Fruit fly (Drosophila melanogaster): ENCODE data around the gene CecC.

Gene CecC

DNA sequence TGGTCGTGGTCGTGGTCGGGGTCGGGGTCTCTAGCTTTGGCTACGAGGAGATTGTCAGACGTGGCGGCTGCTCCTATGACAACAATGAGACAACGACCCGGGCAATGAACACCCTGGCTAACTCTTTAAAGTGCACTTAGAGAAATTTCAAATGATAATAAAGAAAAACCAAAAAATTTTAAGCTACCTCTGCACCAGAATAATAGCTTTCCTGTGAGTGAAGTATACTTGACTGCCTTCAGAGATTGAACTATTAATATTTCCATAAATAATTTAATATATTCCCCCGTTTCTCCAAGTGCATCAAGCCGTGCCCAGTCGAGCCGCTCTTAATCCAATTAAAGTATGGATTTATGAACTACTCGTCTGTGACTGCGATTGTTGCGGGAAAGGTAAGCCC, 47.4 kb downstream of the CecC start (continued):
- no peak for TF ChIP-seq CG34224 (GFP tag; IDR thresholded peaks at IDR 0.05; ENCODE audit: partially characterized antibody)
- TF ChIP-seq Ravus (GFP tag; IDR thresholded peaks at IDR 0.05) = no peak
- 0 out of 2 replicates have a peak, but pooled peaks have one; percentile 12 for TF ChIP-seq CG3847 (GFP tag; IDR thresholded peaks at IDR 0.05)
- no peak for TF ChIP-seq fd64A (GFP tag; optimal IDR thresholded peaks at IDR 0.05)
- TF ChIP-seq bbx (GFP tag; IDR thresholded peaks at IDR 0.05; ENCODE audit: partially characterized antibody) = no peak
- peak; percentile 13 for TF ChIP-seq az2 (GFP tag; optimal IDR thresholded peaks at IDR 0.05)
- peak; percentile 36 for TF ChIP-seq grau (tag; optimal IDR thresholded peaks at IDR 0.05)
- peak; percentile 29; the same call in 1 of the 2 replicates for TF ChIP-seq Ptx1 (GFP tag; IDR thresholded peaks at IDR 0.05)
- TF ChIP-seq Spps (tag; optimal IDR thresholded peaks at IDR 0.05) = peak; percentile 51
- peak; percentile 32; the same call in 1 of the 3 replicates for TF ChIP-seq CG7357 (GFP tag; IDR thresholded peaks at IDR 0.05)
- TF ChIP-seq gt (GFP tag; IDR thresholded peaks at IDR 0.05) = no peak
- TF ChIP-seq CG3726 (GFP tag; IDR thresholded peaks at IDR 0.05) = no peak
- TF ChIP-seq Hr3 (GFP tag; optimal IDR thresholded peaks at IDR 0.05) = peak; percentile 22
- TF ChIP-seq nerfin-1 (tag; optimal IDR thresholded peaks at IDR 0.05) = no peak
- TF ChIP-seq Chrac-16 (GFP tag; optimal IDR thresholded peaks at IDR 0.05) = peak; percentile 35
- peak; percentile 41 for TF ChIP-seq CoRest (tag; optimal IDR thresholded peaks at IDR 0.05)
- TF ChIP-seq CG13296 (GFP tag; optimal IDR thresholded peaks at IDR 0.05) = no peak
- TF ChIP-seq lab (GFP tag; optimal IDR thresholded peaks at IDR 0.05) = no peak
- peak in 1 of 2 experiments; percentile 25 for TF ChIP-seq Hr51 (GFP tag; optimal IDR thresholded peaks at IDR 0.05)
- TF ChIP-seq CG8765 (GFP tag; IDR thresholded peaks at IDR 0.05) = peak; percentile 23; the same call in 1 of the 2 replicates
- no peak for TF ChIP-seq sna (GFP tag; IDR thresholded peaks at IDR 0.05; ENCODE audit: partially characterized antibody)
- TF ChIP-seq CG1603 (tag; optimal IDR thresholded peaks at IDR 0.05) = peak; percentile 50
- TF ChIP-seq CG9727 (GFP tag; optimal IDR thresholded peaks at IDR 0.05) = peak; percentile 62
- no peak for TF ChIP-seq CG15073 (GFP tag; optimal IDR thresholded peaks at IDR 0.05)
- TF ChIP-seq vvl (GFP tag; IDR thresholded peaks at IDR 0.05) = peak; percentile 62
- peak; percentile 19 for TF ChIP-seq tin (GFP tag; optimal IDR thresholded peaks at IDR 0.05)

DNA sequence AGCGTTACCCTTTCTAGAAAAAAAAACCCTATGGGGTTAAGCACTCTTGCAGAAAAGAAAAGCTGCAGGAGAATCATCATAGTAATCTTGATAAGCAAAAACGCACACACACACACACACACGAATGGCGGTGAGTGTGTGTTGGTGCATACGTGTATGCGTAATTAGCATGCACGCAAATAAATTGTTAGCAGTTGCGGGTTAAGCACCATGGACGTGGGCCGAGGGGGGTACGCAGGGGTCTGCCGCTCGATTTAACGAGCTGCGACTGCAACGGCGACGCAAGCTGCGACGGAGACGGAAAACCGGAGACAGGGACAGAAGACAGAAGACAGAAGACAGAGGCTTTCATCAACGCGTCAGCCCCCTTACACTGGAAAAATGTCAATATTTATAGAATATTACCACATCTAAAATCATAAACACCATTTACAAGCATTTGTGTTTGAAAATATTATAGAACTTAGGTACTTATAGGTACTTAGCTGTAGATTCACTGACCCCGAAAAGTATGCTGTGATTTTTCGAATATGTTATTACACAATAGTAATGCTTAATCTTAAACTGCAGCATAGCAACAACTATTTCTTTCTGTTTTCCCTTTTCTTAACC, 48.5 kb downstream of the CecC start:
- TF ChIP-seq Pdp1 (GFP tag; optimal IDR thresholded peaks at IDR 0.05) (peak in 1 of 2 experiments; percentile 37), Jarid2 (GFP tag; optimal IDR thresholded peaks at IDR 0.05) (no peak), crol (GFP tag; IDR thresholded peaks at IDR 0.05) (peak; percentile 43), CG17568 (GFP tag; optimal IDR thresholded peaks at IDR 0.05) (no peak), Dbx (GFP tag; IDR thresholded peaks at IDR 0.05) (no peak), emc (GFP tag; optimal IDR thresholded peaks at IDR 0.05) (no peak), pita (GFP tag; optimal IDR thresholded peaks at IDR 0.05) (no peak), zfh1 (GFP tag; IDR thresholded peaks at IDR 0.05) (no peak), CG8765 (GFP tag; IDR thresholded peaks at IDR 0.05) (no peak)

DNA sequence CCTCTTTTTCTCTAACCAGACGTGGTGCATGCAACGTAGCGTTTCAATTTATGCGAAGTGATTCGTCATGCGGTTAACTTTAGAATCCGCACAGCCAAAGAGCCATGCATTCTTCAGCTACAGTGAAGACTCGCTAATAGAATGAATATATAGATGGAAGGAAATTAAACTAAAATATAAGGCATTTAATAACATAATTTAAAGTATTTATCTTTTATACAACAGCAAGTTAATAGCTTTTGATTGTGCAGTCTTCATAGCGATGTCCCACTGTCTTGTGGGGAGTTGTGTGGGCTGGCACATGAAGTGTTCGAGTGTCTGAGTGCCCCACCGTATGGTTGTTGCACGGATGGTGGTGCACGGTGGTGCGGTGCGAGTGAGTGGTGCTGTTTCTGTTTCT, 49.1 kb downstream of the CecC start:
- TF ChIP-seq en (GFP tag; optimal IDR thresholded peaks at IDR 0.05) (no peak), CG12104 (GFP tag; optimal IDR thresholded peaks at IDR 0.05) (no peak), pb (GFP tag; optimal IDR thresholded peaks at IDR 0.05) (no peak), phol (tag; optimal IDR thresholded peaks at IDR 0.05) (peak; percentile 62), YL-1 (GFP tag; optimal IDR thresholded peaks at IDR 0.05) (no peak), D (optimal IDR thresholded peaks at IDR 0.05) (no peak), D (GFP tag; optimal IDR thresholded peaks at IDR 0.05) (peak; percentile 6), Ada2b (GFP tag; IDR thresholded peaks at IDR 0.05) (peak; percentile 69; the same call in 1 of the 2 replicates), HHEX (GFP tag; optimal IDR thresholded peaks at IDR 0.05) (peak; percentile 1), ttk (GFP tag; IDR thresholded peaks at IDR 0.05) (peak; percentile 69; the same call in 1 of the 2 replicates), Xbp1 (GFP tag; optimal IDR thresholded peaks at IDR 0.05) (peak; percentile 65), CG9437 (GFP tag; optimal IDR thresholded peaks at IDR 0.05) (peak; percentile 22), dpn (GFP tag; optimal IDR thresholded peaks at IDR 0.05) (peak in 1 of 2 experiments; percentile 58), CG17829 (tag; optimal IDR thresholded peaks at IDR 0.05) (peak; percentile 72), CG17612 (GFP tag; IDR thresholded peaks at IDR 0.05) (0 out of 2 replicates have a peak, but pooled peaks have one; percentile 47), zfh1 (GFP tag; IDR thresholded peaks at IDR 0.05) (peak; percentile 79)

Measured in whole organism, embryonic.